Worm (Caenorhabditis elegans): ENCODE results near the gene ZK1307.1.

ce11 chrII:9617039-9617901, 38.1 kb downstream of the ZK1307.1 start, which contains the start of gene hal-3:
- TF ChIP-seq snpc-4 (tag; optimal IDR thresholded peaks at IDR 0.05) (no peak), mdl-1 (tag; optimal IDR thresholded peaks at IDR 0.05) (no peak), lsy-2 (tag; optimal IDR thresholded peaks at IDR 0.05) (peak in 1 of 2 experiments; percentile 53), crh-2 (tag; optimal IDR thresholded peaks at IDR 0.05) (no peak), lin-13 (GFP tag; optimal IDR thresholded peaks at IDR 0.05) (no peak), nhr-25 (tag; optimal IDR thresholded peaks at IDR 0.05) (no peak), unc-62 (GFP tag; optimal IDR thresholded peaks at IDR 0.05) (no peak)
